Fruit fly (Drosophila melanogaster) whole organism, embryonic: ENCODE data around the gene msb1l.

ENCODE experiments used
- Blimp-1 ChIP-seq: fragments of 200-800 bp; sonication (Bioruptor generic); optimal IDR thresholded peaks from 3 replicates; lab custom pipeline; 2018; ENCODE audit warnings: missing biosample characterization, missing genetic modification characterization, mild to moderate bottlenecking, moderate library complexity, missing genetic modification reagents
- CG10147 ChIP-seq: fragments of 200-800 bp; sonication (Bioruptor generic); optimal IDR thresholded peaks from 2 replicates; lab custom pipeline; 2019; ENCODE audit warnings: missing biosample characterization, mild to moderate bottlenecking, missing genetic modification characterization, moderate library complexity
- CG13287 ChIP-seq: fragments of 200-800 bp; sonication (Bioruptor generic); IDR thresholded peaks from 2 replicates; pipeline ENCODE4 v1.3.6; 2022; ENCODE audit warnings: missing biosample characterization, missing genetic modification characterization; ENCODE audit not compliant: partially characterized antibody
- CG14014 ChIP-seq: fragments of 200-800 bp; sonication (Bioruptor generic); IDR thresholded peaks from 2 replicates; pipeline ENCODE4 v1.3.6; 2022; ENCODE audit warnings: missing biosample characterization, missing genetic modification characterization
- CG14667 ChIP-seq: fragments of 200-800 bp; sonication (Bioruptor generic); IDR thresholded peaks from 2 replicates; pipeline ENCODE4 v1.3.6; 2022; ENCODE audit warnings: missing biosample characterization, missing genetic modification characterization
- CG17612 ChIP-seq: fragments of 200-800 bp; sonication (Bioruptor generic); IDR thresholded peaks from 2 replicates; pipeline ENCODE4 v1.3.6; 2022; ENCODE audit warnings: missing biosample characterization, missing genetic modification characterization
- CG3163 ChIP-seq: fragments of 200-800 bp; sonication (Bioruptor generic); optimal IDR thresholded peaks from 3 replicates; lab custom pipeline; 2016; ENCODE audit warnings: missing biosample characterization, missing genetic modification characterization
- CG4854 ChIP-seq: fragments of 200-800 bp; sonication (Bioruptor generic); optimal IDR thresholded peaks from 2 replicates; lab custom pipeline; 2016; ENCODE audit warnings: missing biosample characterization, missing genetic modification characterization, inconsistent platforms
- CG6254 ChIP-seq: fragments of 200-800 bp; sonication (Bioruptor generic); optimal IDR thresholded peaks from 3 replicates; lab custom pipeline; 2017; ENCODE audit warnings: mild to moderate bottlenecking, missing biosample characterization, missing genetic modification reagents, missing genetic modification characterization
- CG6689 ChIP-seq: fragments of 200-800 bp; sonication (Bioruptor generic); IDR thresholded peaks from 2 replicates; pipeline ENCODE4 v1.3.6; 2022; ENCODE audit warnings: missing biosample characterization, missing genetic modification characterization
- CG6791 ChIP-seq: fragments of 200-800 bp; sonication (Bioruptor generic); IDR thresholded peaks from 3 replicates; pipeline ENCODE4 v1.3.6; 2022; ENCODE audit warnings: missing biosample characterization, missing genetic modification characterization; ENCODE audit not compliant: partially characterized antibody
- CG8089 ChIP-seq: fragments of 200-800 bp; sonication (Bioruptor generic); optimal IDR thresholded peaks from 3 replicates; lab custom pipeline; 2016; ENCODE audit warnings: missing biosample characterization, missing genetic modification characterization
- CG8765 ChIP-seq: fragments of 200-800 bp; sonication (Bioruptor generic); IDR thresholded peaks from 2 replicates; pipeline ENCODE4 v1.3.6; 2022; ENCODE audit warnings: missing biosample characterization, missing genetic modification characterization
- CG8924 ChIP-seq: fragments of 200-800 bp; optimal IDR thresholded peaks from 3 replicates; lab custom pipeline; 2019; ENCODE audit warnings: missing biosample characterization, mild to moderate bottlenecking, missing genetic modification characterization, moderate library complexity
- CG8944 ChIP-seq: fragments of 200-800 bp; sonication (Bioruptor generic); optimal IDR thresholded peaks from 3 replicates; lab custom pipeline; 2016; ENCODE audit warnings: missing biosample characterization, missing genetic modification characterization
- Dbx ChIP-seq: fragments of 200-800 bp; sonication (Bioruptor generic); IDR thresholded peaks from 3 replicates; pipeline ENCODE4 v1.3.6; 2022; ENCODE audit warnings: missing biosample characterization, missing genetic modification characterization
- Dll ChIP-seq: fragments of 200-800 bp; sonication (Bioruptor generic); IDR thresholded peaks from 4 replicates; pipeline ENCODE4 v1.3.6; 2022; ENCODE audit warnings: missing biosample characterization, missing genetic modification characterization; ENCODE audit not compliant: partially characterized antibody
- HLH3B ChIP-seq: fragments of 200-800 bp; sonication (Bioruptor generic); IDR thresholded peaks from 2 replicates; pipeline ENCODE4 v1.3.6; 2022; ENCODE audit warnings: missing biosample characterization, missing genetic modification characterization
- Hey ChIP-seq: fragments of 200-800 bp; sonication (Bioruptor generic); optimal IDR thresholded peaks from 3 replicates; lab custom pipeline; 2018; ENCODE audit warnings: missing biosample characterization, mild to moderate bottlenecking, missing genetic modification characterization
- Hsf ChIP-seq: fragments of 200-800 bp; sonication (Bioruptor generic); optimal IDR thresholded peaks from 3 replicates; lab custom pipeline; 2016; ENCODE audit warnings: missing biosample characterization, missing genetic modification characterization
- Lhr ChIP-seq: fragments of 200-800 bp; sonication (Bioruptor generic); optimal IDR thresholded peaks from 3 replicates; lab custom pipeline; 2017; ENCODE audit warnings: mild to moderate bottlenecking, missing biosample characterization, missing genetic modification reagents, missing genetic modification characterization
- Med ChIP-seq: fragments of 200-800 bp; sonication (Bioruptor generic); peaks from one replicate; lab custom pipeline; 2016; ENCODE audit warnings: missing biosample characterization, missing genetic modification characterization, mild to moderate bottlenecking, inconsistent platforms, moderate library complexity
- Nf-YB ChIP-seq: fragments of 200-800 bp; sonication (Bioruptor generic); optimal IDR thresholded peaks from 3 replicates; lab custom pipeline; 2019; ENCODE audit warnings: missing biosample characterization, mild to moderate bottlenecking, missing genetic modification characterization, moderate library complexity
- Sry-δ ChIP-seq: fragments of 200-800 bp; sonication (Bioruptor generic); optimal IDR thresholded peaks from 2 replicates; lab custom pipeline; 2016; ENCODE audit warnings: missing biosample characterization, missing genetic modification characterization
- ab ChIP-seq: fragments of 200-800 bp; sonication (Bioruptor generic); optimal IDR thresholded peaks from 2 replicates; lab custom pipeline; 2016; ENCODE audit warnings: missing biosample characterization, missing genetic modification characterization
- ac ChIP-seq: fragments of 200-800 bp; sonication (Bioruptor generic); optimal IDR thresholded peaks from 3 replicates; lab custom pipeline; 2017; ENCODE audit warnings: missing biosample characterization, mild to moderate bottlenecking, missing genetic modification characterization
- cas ChIP-seq: fragments of 200-800 bp; sonication (Bioruptor generic); IDR thresholded peaks from 2 replicates; pipeline ENCODE4 v1.3.6; 2022; ENCODE audit warnings: missing biosample characterization, missing genetic modification characterization
- ci ChIP-seq: fragments of 200-800 bp; sonication (Bioruptor generic); IDR thresholded peaks from 3 replicates; pipeline ENCODE4 v1.3.6; 2022; ENCODE audit warnings: missing biosample characterization, missing genetic modification characterization
- crp ChIP-seq, 2 experiments: fragments of 200-800 bp; sonication (Bioruptor generic); optimal IDR thresholded peaks; 2 replicates in 1 of 2; 3 replicates in 1 of 2; lab custom pipeline; 2017; ENCODE audit warnings: missing biosample characterization in 2 of 2, missing genetic modification characterization in 2 of 2, mild to moderate bottlenecking in 1 of 2, moderate library complexity in 1 of 2
- dmrt11E ChIP-seq: fragments of 200-800 bp; sonication (Bioruptor generic); optimal IDR thresholded peaks from 3 replicates; lab custom pipeline; 2018; ENCODE audit warnings: missing biosample characterization, mild to moderate bottlenecking, missing genetic modification characterization, moderate library complexity
- gcm ChIP-seq: fragments of 200-800 bp; sonication (Bioruptor generic); optimal IDR thresholded peaks from 2 replicates; lab custom pipeline; 2019; ENCODE audit warnings: missing biosample characterization, mild to moderate bottlenecking, missing genetic modification characterization, moderate library complexity
- gfzf ChIP-seq: fragments of 200-800 bp; sonication (Bioruptor generic); optimal IDR thresholded peaks from 2 replicates; lab custom pipeline; 2016; ENCODE audit warnings: missing biosample characterization, mild to moderate bottlenecking, missing genetic modification characterization, moderate library complexity
- hbn ChIP-seq: fragments of 200-800 bp; sonication (Bioruptor generic); IDR thresholded peaks from 2 replicates; pipeline ENCODE4 v1.3.6; 2022; ENCODE audit warnings: missing biosample characterization, missing genetic modification characterization; ENCODE audit not compliant: partially characterized antibody
- ind ChIP-seq: fragments of 200-800 bp; sonication (Bioruptor generic); optimal IDR thresholded peaks from 3 replicates; lab custom pipeline; 2016; ENCODE audit warnings: missing biosample characterization, missing genetic modification characterization
- knrl ChIP-seq: fragments of 200-800 bp; sonication (Bioruptor generic); IDR thresholded peaks from 3 replicates; pipeline ENCODE4 v1.3.6; 2022; ENCODE audit warnings: missing biosample characterization, missing genetic modification characterization; ENCODE audit not compliant: partially characterized antibody
- nom ChIP-seq: fragments of 200-800 bp; sonication (Bioruptor generic); optimal IDR thresholded peaks from 2 replicates; lab custom pipeline; 2017; ENCODE audit warnings: missing biosample characterization, missing genetic modification characterization, mild to moderate bottlenecking, moderate library complexity, missing genetic modification reagents
- pfk ChIP-seq: fragments of 200-800 bp; sonication (Bioruptor generic); optimal IDR thresholded peaks from 2 replicates; lab custom pipeline; 2018; ENCODE audit warnings: missing biosample characterization, mild to moderate bottlenecking, missing genetic modification characterization, moderate library complexity
- pita ChIP-seq: fragments of 200-800 bp; sonication (Bioruptor generic); optimal IDR thresholded peaks from 2 replicates; lab custom pipeline; 2017; ENCODE audit warnings: missing biosample characterization, mild to moderate bottlenecking, missing genetic modification characterization
- psq ChIP-seq: fragments of 200-800 bp; sonication (Bioruptor generic); optimal IDR thresholded peaks from 2 replicates; lab custom pipeline; 2017; ENCODE audit warnings: missing biosample characterization, missing genetic modification characterization
- schlank ChIP-seq: fragments of 200-800 bp; sonication (Bioruptor generic); optimal IDR thresholded peaks from 2 replicates; lab custom pipeline; 2018; ENCODE audit warnings: missing biosample characterization, mild to moderate bottlenecking, missing genetic modification characterization
- sens ChIP-seq: fragments of 200-800 bp; sonication (Bioruptor generic); peaks from one replicate; lab custom pipeline; 2016; ENCODE audit warnings: missing biosample characterization, missing genetic modification characterization
- ssp ChIP-seq: fragments of 200-800 bp; sonication (Bioruptor generic); IDR thresholded peaks from 2 replicates; pipeline ENCODE4 v1.3.6; 2022; ENCODE audit warnings: missing biosample characterization, missing genetic modification characterization
- trem ChIP-seq: fragments of 200-800 bp; optimal IDR thresholded peaks from 3 replicates; lab custom pipeline; 2019; ENCODE audit warnings: missing biosample characterization, mild to moderate bottlenecking, missing genetic modification characterization, moderate library complexity
- unc-4 ChIP-seq: fragments of 200-800 bp; sonication (Bioruptor generic); IDR thresholded peaks from 2 replicates; pipeline ENCODE4 v1.3.6; 2022; ENCODE audit warnings: missing biosample characterization, missing genetic modification characterization; ENCODE audit not compliant: partially characterized antibody
- wdn ChIP-seq: fragments of 200-800 bp; sonication (Bioruptor generic); IDR thresholded peaks from 2 replicates; pipeline ENCODE4 v1.3.6; 2022; ENCODE audit warnings: missing biosample characterization, missing genetic modification characterization
- yki ChIP-seq: fragments of >200 bp; optimal IDR thresholded peaks from 3 replicates; lab custom pipeline; 2018

The msb1l gene

DNA sequence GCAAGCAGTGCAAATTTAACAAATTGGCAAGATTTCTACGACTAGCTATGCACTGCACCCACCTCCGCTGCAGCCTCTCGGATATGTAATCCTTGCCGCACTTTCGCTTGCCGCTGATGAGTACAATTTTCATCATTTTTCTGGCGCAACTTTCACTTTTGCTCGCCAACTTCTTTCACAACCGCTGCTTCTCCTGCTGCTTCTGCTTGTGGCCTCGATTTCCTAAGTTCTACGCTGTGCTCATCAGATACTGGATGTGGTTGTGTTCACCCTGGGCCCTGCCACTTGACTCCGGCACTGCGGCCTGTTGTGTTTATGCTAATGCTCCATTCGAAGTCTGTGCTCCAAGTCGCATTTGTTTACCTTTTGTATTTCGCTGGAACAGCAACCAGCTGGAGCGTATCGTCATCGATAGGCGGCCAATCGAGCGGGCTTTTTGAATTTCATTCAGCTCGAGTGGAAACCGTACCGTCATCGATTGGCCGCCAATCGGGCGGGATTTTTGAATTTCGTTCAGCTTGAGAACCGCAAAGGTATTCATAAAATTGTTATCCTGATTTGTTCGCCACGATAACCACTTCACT is 2.6 kb downstream of the msb1l start, which contains the start of gene Pmvk (continued):
- TF ChIP-seq unc-4 (GFP tag; lab: Robert Waterston, UW) (peak; percentile 67), gfzf (no peak), hbn (GFP tag; lab: Robert Waterston, UW) (peak; percentile 72), Dll (GFP tag; lab: Robert Waterston, UW) (peak; percentile 73), crp (GFP tag; optimal IDR thresholded peaks at IDR 0.05; lab: Kevin White, UChicago) (peak in 1 of 2 experiments; percentile 87), knrl (GFP tag; lab: Robert Waterston, UW) (peak; percentile 46; the same call in 2 of the 3 replicates), pfk (GFP tag; lab: Kevin White, UChicago) (no peak), CG8924 (no peak), CG8765 (GFP tag; lab: Robert Waterston, UW) (no peak), Nf-YB (GFP tag; lab: Kevin White, UChicago) (no peak), trem (tag; lab: Kevin White, UChicago) (peak; percentile 69), Sry-δ (peak; percentile 58), ci (GFP tag; lab: Robert Waterston, UW) (peak; percentile 39; the same call in 1 of the 3 replicates)

dm6 chr2L:19582185-19582584 is 4.7 kb downstream of the msb1l start, which contains the start of gene Hakai:
Hakai (minus strand) TSS chr2L:19582474.
- 0 out of 2 replicates have a peak, but pooled peaks have one; percentile 44 for TF ChIP-seq hbn (GFP tag; lab: Robert Waterston, UW)
- TF ChIP-seq CG6254 (GFP tag; lab: Kevin White, UChicago), result peak; percentile 35
- peak; percentile 43 for TF ChIP-seq CG8089
- TF ChIP-seq CG4854 (GFP tag; lab: Kevin White, UChicago), result no peak
- peak; percentile 0 for TF ChIP-seq dmrt11E
- TF ChIP-seq pita (GFP tag; lab: Kevin White, UChicago), result no peak
- TF ChIP-seq sens (GFP tag; lab: Kevin White, UChicago), result peak; percentile 92
- TF ChIP-seq CG10147 (GFP tag; lab: Kevin White, UChicago), result peak; percentile 42
- 0 out of 2 replicates have a peak, but pooled peaks have one; percentile 36 for TF ChIP-seq HLH3B
- TF ChIP-seq CG6689 (GFP tag; lab: Robert Waterston, UW), result peak; percentile 52
- no peak for TF ChIP-seq pfk (GFP tag; lab: Kevin White, UChicago)
- TF ChIP-seq nom (GFP tag; lab: Kevin White, UChicago), result no peak
- no peak for TF ChIP-seq yki (lab: Kevin White, UChicago)
- peak; percentile 56 for TF ChIP-seq CG8944 (GFP tag; lab: Kevin White, UChicago)
- TF ChIP-seq wdn (GFP tag; lab: Robert Waterston, UW), result no peak
- TF ChIP-seq CG6791 (GFP tag; lab: Robert Waterston, UW), result peak; percentile 64; the same call in 2 of the 3 replicates
- TF ChIP-seq schlank (tag; lab: Kevin White, UChicago), result peak; percentile 12
- no peak for TF ChIP-seq CG8765 (GFP tag; lab: Robert Waterston, UW)
- TF ChIP-seq ssp (GFP tag; lab: Robert Waterston, UW), result peak; percentile 57
- no peak for TF ChIP-seq CG17612 (GFP tag; lab: Robert Waterston, UW)
- TF ChIP-seq CG14014 (GFP tag; lab: Robert Waterston, UW), result peak; percentile 61; the same call in 1 of the 2 replicates
- no peak for TF ChIP-seq psq (GFP tag; lab: Kevin White, UChicago)
- peak; percentile 70 for TF ChIP-seq Lhr (GFP tag; lab: Kevin White, UChicago)
- peak; percentile 96 for TF ChIP-seq Med
- peak; percentile 53 for TF ChIP-seq Hsf
- TF ChIP-seq Dbx (GFP tag; lab: Robert Waterston, UW), result peak; percentile 69; the same call in 2 of the 3 replicates
- TF ChIP-seq CG14667 (GFP tag; lab: Robert Waterston, UW), result 0 out of 2 replicates have a peak, but pooled peaks have one; percentile 26
- TF ChIP-seq knrl (GFP tag; lab: Robert Waterston, UW), result peak; percentile 32; the same call in 1 of the 3 replicates
- peak; percentile 54 for TF ChIP-seq CG3163 (GFP tag; lab: Kevin White, UChicago)
- no peak for TF ChIP-seq ac
- TF ChIP-seq gcm, result peak; percentile 13
- TF ChIP-seq ab (GFP tag; lab: Kevin White, UChicago), result no peak
- TF ChIP-seq Blimp-1 (GFP tag; lab: Kevin White, UChicago), result peak; percentile 3
- peak; percentile 70 for TF ChIP-seq trem (tag; lab: Kevin White, UChicago)
- TF ChIP-seq Hey (tag; lab: Kevin White, UChicago), result no peak
- TF ChIP-seq cas (GFP tag; lab: Robert Waterston, UW), result peak; percentile 62; the same call in 1 of the 2 replicates
- peak; percentile 65 for TF ChIP-seq CG13287
- peak; percentile 77 for TF ChIP-seq ind
